Worm (Caenorhabditis elegans): ENCODE data around the gene F46H5.2.

DNA sequence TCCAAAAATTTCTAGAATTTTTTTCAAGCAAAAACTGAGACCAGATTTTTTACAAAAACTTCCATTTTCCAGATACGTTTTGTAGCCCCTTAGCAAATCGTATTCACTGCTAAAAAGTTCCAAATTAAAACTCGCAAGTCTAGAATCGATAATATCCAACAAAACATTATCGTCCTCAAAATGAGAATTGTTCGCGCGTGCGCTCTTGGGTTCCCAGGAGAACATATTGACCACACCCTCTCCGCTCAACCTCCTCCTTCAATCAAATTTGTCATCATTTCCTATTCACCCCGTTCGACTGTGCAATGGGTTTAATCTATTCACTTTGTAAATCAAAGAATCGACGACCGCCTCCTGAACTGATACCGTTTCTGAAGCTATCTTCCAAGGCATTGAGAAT, 46.4 kb downstream of the F46H5.2 start:
- TF ChIP-seq ets-7 (tag; optimal IDR thresholded peaks at IDR 0.05) (no peak), tbx-37 (GFP tag; conservative IDR thresholded peaks at IDR 0.05) (no peak), pes-1 (GFP tag; IDR thresholded peaks at IDR 0.05) (no peak), ama-1 (optimal IDR thresholded peaks at IDR 0.05) (no peak), ceh-13 (GFP tag; optimal IDR thresholded peaks at IDR 0.05) (no peak), flt-1 (GFP tag; IDR thresholded peaks at IDR 0.05) (no peak), scrt-1 (GFP tag; IDR thresholded peaks at IDR 0.05) (no peak), B0310.2 (tag; optimal IDR thresholded peaks at IDR 0.05) (no peak), ceh-36 (tag; optimal IDR thresholded peaks at IDR 0.05) (no peak), hnd-1 (tag; optimal IDR thresholded peaks at IDR 0.05) (no peak), hmbx-1 (tag; optimal IDR thresholded peaks at IDR 0.05) (no peak)
